Worm (Caenorhabditis elegans) whole organism, mixed stage, embryonic: ENCODE data around the gene srt-7.

Source experiments
- bed-3 ChIP-seq: fragments of 200-800 bp; sonication (Bioruptor generic); optimal IDR thresholded peaks from 3 replicates; lab custom pipeline; 2018; ENCODE audit warnings: mild to moderate bottlenecking, missing genetic modification characterization, moderate library complexity, missing compliant biosample characterization
- ceh-83 ChIP-seq: fragments of 200-800 bp; sonication (Bioruptor generic); optimal IDR thresholded peaks from 2 replicates; lab custom pipeline; 2018; ENCODE audit warnings: mild to moderate bottlenecking, missing genetic modification characterization, missing compliant biosample characterization
- nhr-76 ChIP-seq: sonication (generic microtip); optimal IDR thresholded peaks from 2 replicates; lab custom pipeline; 2017; ENCODE audit warnings: missing biosample characterization, missing genetic modification characterization
- pha-4 ChIP-seq: fragments of 150-350 bp; optimal IDR thresholded peaks from 2 replicates; lab custom pipeline; 2018; ENCODE audit warnings: missing biosample characterization, missing genetic modification reagents, missing genetic modification characterization

- TF ChIP-seq pha-4 (tag; lab: Kevin White, UChicago): no peak
- no peak for TF ChIP-seq ceh-83 (GFP tag; lab: Kevin White, UChicago)
- TF ChIP-seq bed-3 (GFP tag; lab: Kevin White, UChicago): no peak
- no peak for TF ChIP-seq nhr-76 (tag; lab: Kevin White, UChicago)
Observed at ce11 chrV:3062078-3062477, 19.5 kb upstream of the srt-7 start, which contains the start of gene srt-15.
